Worm (Caenorhabditis elegans) whole organism, L4 larva: ENCODE measurements around the gene Y54G2A.40.

Source experiments
- F37D6.2 ChIP-seq: sonication (generic microtip); optimal IDR thresholded peaks from 2 replicates; lab custom pipeline; 2016; ENCODE audit warnings: mild to moderate bottlenecking, missing genetic modification characterization, missing compliant biosample characterization
- T26A8.4 ChIP-seq: fragments of 200-800 bp; sonication (Bioruptor generic); IDR thresholded peaks from 2 replicates; pipeline ENCODE4 v1.3.6; 2022; ENCODE audit warnings: missing genetic modification characterization, missing compliant biosample characterization
- Y105C5A.15 ChIP-seq: fragments of 200-800 bp; sonication (Bioruptor generic); IDR thresholded peaks from 2 replicates; pipeline ENCODE4 v1.3.6; 2022; ENCODE audit warnings: missing genetic modification characterization, missing compliant biosample characterization
- Y48G9A.11 ChIP-seq: fragments of 200-800 bp; sonication (Bioruptor generic); IDR thresholded peaks from 2 replicates; pipeline ENCODE4 v1.3.6; 2022; ENCODE audit warnings: missing genetic modification reagents, missing genetic modification characterization, missing compliant biosample characterization
- Y75B8A.6 ChIP-seq: fragments of 200-800 bp; sonication (Bioruptor generic); IDR thresholded peaks from 2 replicates; pipeline ENCODE4 v1.3.6; 2022; ENCODE audit warnings: missing genetic modification reagents, missing genetic modification characterization, missing compliant biosample characterization
- ZK546.5 ChIP-seq, 2 experiments: sonication (generic microtip); optimal IDR thresholded peaks; 2 replicates each; lab custom pipeline; 2017; ENCODE audit warnings: missing biosample characterization in 2 of 2, missing genetic modification characterization in 2 of 2
- attf-4 ChIP-seq: sonication (generic microtip); optimal IDR thresholded peaks from 3 replicates; lab custom pipeline; 2017; ENCODE audit warnings: missing biosample characterization, missing genetic modification characterization
- ceh-82 ChIP-seq: sonication (generic microtip); optimal IDR thresholded peaks from 2 replicates; lab custom pipeline; 2017; ENCODE audit warnings: missing biosample characterization, missing genetic modification characterization
- ces-1 ChIP-seq: fragments of 150-350 bp; sonication (generic microtip); optimal IDR thresholded peaks from 4 replicates; lab custom pipeline; 2014; ENCODE audit warnings: missing biosample characterization, missing genetic modification reagents, missing genetic modification characterization
- cey-2 ChIP-seq: sonication (generic microtip); optimal IDR thresholded peaks from 3 replicates; lab custom pipeline; 2017; ENCODE audit warnings: missing genetic modification characterization, mild to moderate bottlenecking, missing compliant biosample characterization, antibody characterized with exemption, borderline replicate concordance; ENCODE audit not compliant: insufficient read depth
- ctbp-1 ChIP-seq: fragments of 200-800 bp; sonication (Bioruptor generic); IDR thresholded peaks from 2 replicates; pipeline ENCODE4 v1.3.6; 2022; ENCODE audit warnings: missing genetic modification reagents, missing genetic modification characterization, missing compliant biosample characterization
- daf-12 ChIP-seq: fragments of 150-350 bp; optimal IDR thresholded peaks from 2 replicates; lab custom pipeline; 2014; ENCODE audit warnings: missing biosample characterization, missing genetic modification reagents, missing genetic modification characterization
- daf-8 ChIP-seq: fragments of 200-800 bp; sonication (Bioruptor generic); IDR thresholded peaks from 2 replicates; pipeline ENCODE4 v1.3.6; 2022; ENCODE audit warnings: missing genetic modification characterization, missing compliant biosample characterization
- dmd-6 ChIP-seq: fragments of 200-800 bp; sonication (Bioruptor generic); IDR thresholded peaks from 2 replicates; pipeline ENCODE4 v1.3.6; 2022; ENCODE audit warnings: missing genetic modification reagents, missing genetic modification characterization, missing compliant biosample characterization
- dpl-1 ChIP-seq: fragments of 150-350 bp; optimal IDR thresholded peaks from 2 replicates; lab custom pipeline; 2014; ENCODE audit warnings: missing biosample characterization, missing genetic modification reagents, missing genetic modification characterization
- egl-43 ChIP-seq: fragments of 200-800 bp; sonication (Bioruptor generic); IDR thresholded peaks from 2 replicates; pipeline ENCODE4 v1.3.6; 2022; ENCODE audit warnings: missing genetic modification reagents, missing genetic modification characterization, missing compliant biosample characterization
- fkh-10 ChIP-seq: fragments of 150-350 bp; optimal IDR thresholded peaks from 2 replicates; lab custom pipeline; 2014; ENCODE audit warnings: missing biosample characterization, missing genetic modification reagents, missing genetic modification characterization
- hif-1 ChIP-seq, 2 experiments: sonication (generic microtip); optimal IDR thresholded peaks; 2 replicates each; lab custom pipeline; 2016 to 2017; ENCODE audit warnings: missing compliant biosample characterization in 2 of 2, missing genetic modification characterization in 2 of 2, missing genetic modification reagents in 2 of 2, missing genotype in 2 of 2, mild to moderate bottlenecking in 1 of 2
- hlh-11 ChIP-seq: fragments of 200-800 bp; sonication (Bioruptor generic); optimal IDR thresholded peaks from 2 replicates; lab custom pipeline; 2018; ENCODE audit warnings: mild to moderate bottlenecking, missing genetic modification characterization, missing compliant biosample characterization
- jun-1 ChIP-seq: fragments of 150-350 bp; optimal IDR thresholded peaks from 2 replicates; lab custom pipeline; 2014; ENCODE audit warnings: missing biosample characterization, missing genetic modification reagents, missing genetic modification characterization
- lin-1 ChIP-seq: fragments of 200-800 bp; sonication (Bioruptor generic); IDR thresholded peaks from 2 replicates; pipeline ENCODE4 v1.3.6; 2022; ENCODE audit warnings: missing genetic modification reagents, missing genetic modification characterization, missing compliant biosample characterization
- lin-29 ChIP-seq: fragments of 200-800 bp; sonication (Bioruptor generic); IDR thresholded peaks from 2 replicates; pipeline ENCODE4 v1.3.6; 2022; ENCODE audit warnings: missing genetic modification reagents, missing genetic modification characterization, missing compliant biosample characterization
- lin-39 ChIP-seq: fragments of 150-350 bp; optimal IDR thresholded peaks from 2 replicates; lab custom pipeline; 2014; ENCODE audit warnings: missing biosample characterization, missing genetic modification reagents, missing genetic modification characterization
- mep-1 ChIP-seq: fragments of 150-350 bp; sonication (generic microtip); optimal IDR thresholded peaks from 3 replicates; lab custom pipeline; 2014; ENCODE audit warnings: missing biosample characterization, missing genetic modification characterization
- mxl-2 ChIP-seq: fragments of 200-800 bp; sonication (Bioruptor generic); conservative IDR thresholded peaks from 2 replicates; pipeline ENCODE4 v1.3.6; 2022; ENCODE audit warnings: missing genetic modification reagents, missing genetic modification characterization, missing compliant biosample characterization
- nhr-10 ChIP-seq: fragments of 150-350 bp; optimal IDR thresholded peaks from 2 replicates; lab custom pipeline; 2014; ENCODE audit warnings: missing biosample characterization, missing genetic modification characterization
- nhr-102 ChIP-seq: sonication (generic microtip); optimal IDR thresholded peaks from 2 replicates; lab custom pipeline; 2016; ENCODE audit warnings: mild to moderate bottlenecking, missing genetic modification characterization, moderate library complexity, missing compliant biosample characterization
- nhr-111 ChIP-seq: fragments of 200-800 bp; sonication (Bioruptor generic); optimal IDR thresholded peaks from 2 replicates; lab custom pipeline; 2018; ENCODE audit warnings: mild to moderate bottlenecking, missing genetic modification characterization, missing compliant biosample characterization
- nhr-25 ChIP-seq: sonication (generic microtip); optimal IDR thresholded peaks from 2 replicates; lab custom pipeline; 2017; ENCODE audit warnings: missing genetic modification characterization, mild to moderate bottlenecking, missing compliant biosample characterization, antibody characterized with exemption, moderate library complexity, borderline replicate concordance; ENCODE audit not compliant: insufficient read depth
- nhr-28 ChIP-seq: fragments of 150-350 bp; optimal IDR thresholded peaks from 2 replicates; lab custom pipeline; 2014; ENCODE audit warnings: missing biosample characterization, missing genetic modification characterization
- nhr-48 ChIP-seq: sonication (generic microtip); optimal IDR thresholded peaks from 2 replicates; lab custom pipeline; 2016; ENCODE audit warnings: mild to moderate bottlenecking, missing genetic modification characterization, missing compliant biosample characterization
- nhr-77 ChIP-seq: fragments of 150-350 bp; optimal IDR thresholded peaks from 2 replicates; lab custom pipeline; 2014; ENCODE audit warnings: missing biosample characterization, missing genetic modification characterization
- saeg-2 ChIP-seq: fragments of 200-800 bp; sonication (Bioruptor generic); IDR thresholded peaks from 2 replicates; pipeline ENCODE4 v1.3.6; 2022; ENCODE audit warnings: missing genetic modification reagents, missing genetic modification characterization, missing compliant biosample characterization
- set-16 ChIP-seq: fragments of 200-800 bp; sonication (Bioruptor generic); IDR thresholded peaks from 2 replicates; pipeline ENCODE4 v1.3.6; 2022; ENCODE audit warnings: missing genetic modification reagents, missing genetic modification characterization, missing compliant biosample characterization
- snpc-1.2 ChIP-seq: fragments of 200-800 bp; sonication (Bioruptor generic); IDR thresholded peaks from 2 replicates; pipeline ENCODE4 v1.3.6; 2022; ENCODE audit warnings: missing genetic modification reagents, missing genetic modification characterization, missing compliant biosample characterization
- tra-1 ChIP-seq: fragments of 200-800 bp; sonication (Bioruptor generic); IDR thresholded peaks from 2 replicates; pipeline ENCODE4 v1.3.6; 2022; ENCODE audit warnings: missing genetic modification reagents, missing genetic modification characterization, missing compliant biosample characterization
- unc-130 ChIP-seq: sonication (generic microtip); optimal IDR thresholded peaks from 2 replicates; lab custom pipeline; 2016; ENCODE audit warnings: missing genetic modification reagents, missing genetic modification characterization, missing compliant biosample characterization
- unc-39 ChIP-seq: sonication (generic microtip); optimal IDR thresholded peaks from 2 replicates; lab custom pipeline; 2017; ENCODE audit warnings: missing biosample characterization, missing genetic modification characterization
- zag-1 ChIP-seq: fragments of 150-350 bp; optimal IDR thresholded peaks from 2 replicates; lab custom pipeline; 2014; ENCODE audit warnings: missing biosample characterization, missing genetic modification characterization
- zfp-3 ChIP-seq: fragments of 200-800 bp; sonication (Bioruptor generic); conservative IDR thresholded peaks from 2 replicates; pipeline ENCODE4 v1.3.6; 2022; ENCODE audit warnings: missing genetic modification reagents, missing genetic modification characterization, missing compliant biosample characterization
- zip-11 ChIP-seq: fragments of 200-800 bp; sonication (Bioruptor generic); IDR thresholded peaks from 2 replicates; pipeline ENCODE4 v1.3.6; 2022; ENCODE audit warnings: missing genetic modification characterization, missing compliant biosample characterization
- zip-2 ChIP-seq: fragments of 150-350 bp; optimal IDR thresholded peaks from 2 replicates; lab custom pipeline; 2014; ENCODE audit warnings: missing biosample characterization, missing genetic modification characterization
- ztf-11 ChIP-seq: fragments of 150-350 bp; optimal IDR thresholded peaks from 2 replicates; lab custom pipeline; 2014; ENCODE audit warnings: missing biosample characterization, missing genetic modification characterization

Gene Y54G2A.40

DNA sequence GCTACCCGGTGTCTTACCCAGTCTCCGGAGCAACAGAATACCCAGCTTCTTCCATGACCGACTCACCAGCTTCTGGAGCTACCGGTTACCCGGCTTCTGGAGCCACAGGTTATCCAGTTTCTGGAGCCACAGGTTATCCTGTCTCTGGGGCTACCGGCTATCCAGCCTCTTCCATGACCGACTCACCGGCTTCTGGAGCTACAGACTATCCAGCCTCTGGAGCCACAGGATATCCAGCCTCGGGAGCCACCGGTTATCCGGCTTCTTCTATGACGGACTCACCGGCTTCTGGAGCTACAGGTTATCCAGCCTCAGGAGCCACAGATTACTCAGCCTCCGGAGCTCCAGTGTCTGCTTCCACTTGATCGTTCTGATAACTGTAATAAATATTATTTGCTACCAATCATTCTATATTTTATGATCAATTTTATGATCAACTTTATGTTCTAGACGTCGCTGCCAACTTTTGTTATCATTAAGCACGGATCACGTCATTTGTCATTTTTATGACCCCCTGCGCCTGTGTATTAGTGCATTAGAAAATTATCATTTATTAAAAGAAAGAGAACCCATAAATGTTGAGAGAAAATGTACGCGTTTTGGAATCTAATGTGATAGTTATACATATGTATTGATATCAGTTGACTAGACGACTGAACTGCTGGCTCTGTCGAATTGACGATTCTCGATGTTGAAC lies 8.9 kb downstream of the Y54G2A.40 start (continued):
- TF ChIP-seq zfp-3: no peak
- TF ChIP-seq lin-1: no peak
- no peak for TF ChIP-seq lin-39 (tag; lab: Kevin White, UChicago)
- TF ChIP-seq hlh-11 (tag; lab: Kevin White, UChicago): peak; percentile 77
- TF ChIP-seq F37D6.2 (tag; lab: Kevin White, UChicago): no peak
- 0 out of 2 replicates have a peak, but pooled peaks have one; percentile 8 for TF ChIP-seq egl-43 (GFP tag; lab: Robert Waterston, UW)
- peak; percentile 60 for TF ChIP-seq nhr-48 (tag; lab: Kevin White, UChicago)
- no peak for TF ChIP-seq zag-1 (tag; lab: Kevin White, UChicago)
- TF ChIP-seq mep-1 (tag; lab: Kevin White, UChicago): peak; percentile 13
- no peak for TF ChIP-seq mxl-2 (GFP tag; lab: Robert Waterston, UW)
- no peak for TF ChIP-seq T26A8.4 (GFP tag; lab: Robert Waterston, UW)
- no peak for TF ChIP-seq daf-8 (GFP tag; lab: Robert Waterston, UW)
- TF ChIP-seq set-16: peak; percentile 84
- TF ChIP-seq tra-1 (GFP tag; lab: Robert Waterston, UW): peak; percentile 77
- TF ChIP-seq nhr-77 (tag; lab: Kevin White, UChicago): peak; percentile 32
- no peak for TF ChIP-seq dpl-1 (GFP tag; lab: Kevin White, UChicago)
- peak; percentile 46 for TF ChIP-seq nhr-102
- peak; percentile 85 for TF ChIP-seq dmd-6 (GFP tag; lab: Robert Waterston, UW)
- peak; percentile 73 for TF ChIP-seq nhr-28 (tag; lab: Kevin White, UChicago)

DNA sequence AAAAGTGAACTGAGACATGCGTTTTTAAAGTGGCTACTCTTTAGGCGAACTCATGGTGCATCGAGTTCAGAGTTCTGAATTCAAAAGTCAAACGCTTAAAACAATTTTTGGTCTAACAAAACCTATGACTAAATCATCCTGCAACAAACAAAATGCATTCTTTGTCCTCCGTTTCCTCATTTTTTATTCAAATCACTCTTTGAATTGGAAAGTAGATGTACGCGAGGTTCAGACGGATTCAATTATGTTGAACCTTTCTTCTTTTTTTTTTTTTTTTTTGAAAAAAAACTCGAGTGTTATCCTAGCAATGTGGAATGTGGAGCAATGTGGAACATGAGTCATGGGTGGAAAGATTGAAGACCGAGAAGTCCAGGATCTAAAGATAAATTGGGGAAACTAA lies 12.5 kb downstream of the Y54G2A.40 start:
- TF ChIP-seq fkh-10 (GFP tag; lab: Kevin White, UChicago) (peak; percentile 85), ztf-11 (tag; lab: Kevin White, UChicago) (no peak), ZK546.5 (tag; optimal IDR thresholded peaks at IDR 0.05; lab: Kevin White, UChicago) (no peak), lin-29 (GFP tag; lab: Robert Waterston, UW) (no peak), ctbp-1 (GFP tag; lab: Robert Waterston, UW) (peak; percentile 40; the same call in 1 of the 2 replicates), ceh-82 (tag; lab: Kevin White, UChicago) (no peak), Y105C5A.15 (GFP tag; lab: Robert Waterston, UW) (no peak), zag-1 (tag; lab: Kevin White, UChicago) (no peak), ces-1 (GFP tag; lab: Kevin White, UChicago) (peak; percentile 44), Y48G9A.11 (no peak), nhr-111 (GFP tag; lab: Kevin White, UChicago) (no peak), saeg-2 (no peak), hif-1 (tag; optimal IDR thresholded peaks at IDR 0.05; lab: Kevin White, UChicago) (no peak), zip-2 (no peak), F37D6.2 (tag; lab: Kevin White, UChicago) (no peak), Y75B8A.6 (no peak), daf-12 (no peak), lin-1 (no peak)

DNA sequence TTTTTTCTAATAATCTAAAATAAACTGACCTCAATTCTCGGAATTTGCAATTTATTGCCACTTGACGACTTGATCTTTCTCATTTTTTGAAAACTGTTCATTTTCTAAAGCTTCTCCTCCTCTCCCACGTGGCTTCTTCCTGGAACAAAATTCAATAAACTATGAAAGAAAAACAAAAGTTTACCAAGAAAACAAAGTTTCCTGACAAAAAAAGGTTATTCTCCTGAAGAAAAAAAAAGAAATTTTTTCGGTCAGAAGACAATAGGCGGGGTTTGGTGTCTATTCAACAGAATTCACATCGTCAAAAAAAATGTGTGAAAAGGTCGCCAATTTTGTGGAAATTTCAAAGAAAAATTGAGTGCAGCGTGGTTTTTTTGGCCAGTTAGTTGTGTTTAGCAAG lies 18.5 kb downstream of the Y54G2A.40 start, which contains the start of gene Y54G2A.16:
TSS of gene Y54G2A.16 (minus strand) at position 101 of the 400 bp plus-strand sequence.
- TF ChIP-seq zip-11 (GFP tag; lab: Robert Waterston, UW): no peak
- TF ChIP-seq Y75B8A.6: no peak
- no peak for TF ChIP-seq unc-39 (tag; lab: Kevin White, UChicago)
- no peak for TF ChIP-seq zfp-3
- TF ChIP-seq nhr-25: no peak
- TF ChIP-seq unc-130 (GFP tag; lab: Kevin White, UChicago): no peak
- no peak for TF ChIP-seq jun-1 (tag; lab: Kevin White, UChicago)
- TF ChIP-seq cey-2 (tag; lab: Kevin White, UChicago): no peak
- TF ChIP-seq attf-4 (tag; lab: Kevin White, UChicago): no peak
- TF ChIP-seq nhr-10 (tag; lab: Kevin White, UChicago): no peak
- no peak for TF ChIP-seq snpc-1.2 (GFP tag; lab: Robert Waterston, UW)
- no peak for TF ChIP-seq dmd-6 (GFP tag; lab: Robert Waterston, UW)
